Worm (Caenorhabditis elegans) whole organism, late embryonic: ENCODE results near the gene ZC302.3.

Experiments used
- ahr-1 ChIP-seq: sonication (generic microtip); optimal IDR thresholded peaks from 2 replicates; lab custom pipeline; 2016; ENCODE audit warnings: missing genetic modification characterization, missing compliant biosample characterization
- ama-1 ChIP-seq: fragments of 150-350 bp; optimal IDR thresholded peaks from 2 replicates; lab custom pipeline; 2014
- elt-4 ChIP-seq: sonication (generic microtip); optimal IDR thresholded peaks from 2 replicates; lab custom pipeline; 2016; ENCODE audit warnings: missing genetic modification characterization, missing compliant biosample characterization
- fkh-10 ChIP-seq: fragments of 150-350 bp; optimal IDR thresholded peaks from 2 replicates; lab custom pipeline; 2014; ENCODE audit warnings: missing biosample characterization, missing genetic modification reagents, missing genetic modification characterization
- npax-4 ChIP-seq: sonication (generic microtip); optimal IDR thresholded peaks from 2 replicates; lab custom pipeline; 2016; ENCODE audit warnings: missing genetic modification characterization, missing compliant biosample characterization
- odd-2 ChIP-seq: sonication (generic microtip); optimal IDR thresholded peaks from 2 replicates; lab custom pipeline; 2017; ENCODE audit warnings: antibody characterized with exemption, mild to moderate bottlenecking, missing genetic modification characterization, missing compliant biosample characterization
- pha-4 ChIP-seq: fragments of 150-350 bp; optimal IDR thresholded peaks from 2 replicates; lab custom pipeline; 2018; ENCODE audit warnings: missing biosample characterization, missing genetic modification reagents, missing genetic modification characterization
- sdc-2 ChIP-seq: sonication (generic microtip); optimal IDR thresholded peaks from 2 replicates; lab custom pipeline; 2016; ENCODE audit warnings: missing genotype, missing genetic modification characterization, missing compliant biosample characterization
- ttx-3 ChIP-seq: sonication (generic microtip); optimal IDR thresholded peaks from 2 replicates; lab custom pipeline; 2016; ENCODE audit warnings: missing genetic modification reagents, missing genetic modification characterization, missing compliant biosample characterization
- unc-86 ChIP-seq: sonication (generic microtip); optimal IDR thresholded peaks from 2 replicates; lab custom pipeline; 2016; ENCODE audit warnings: missing genetic modification characterization, missing compliant biosample characterization

DNA sequence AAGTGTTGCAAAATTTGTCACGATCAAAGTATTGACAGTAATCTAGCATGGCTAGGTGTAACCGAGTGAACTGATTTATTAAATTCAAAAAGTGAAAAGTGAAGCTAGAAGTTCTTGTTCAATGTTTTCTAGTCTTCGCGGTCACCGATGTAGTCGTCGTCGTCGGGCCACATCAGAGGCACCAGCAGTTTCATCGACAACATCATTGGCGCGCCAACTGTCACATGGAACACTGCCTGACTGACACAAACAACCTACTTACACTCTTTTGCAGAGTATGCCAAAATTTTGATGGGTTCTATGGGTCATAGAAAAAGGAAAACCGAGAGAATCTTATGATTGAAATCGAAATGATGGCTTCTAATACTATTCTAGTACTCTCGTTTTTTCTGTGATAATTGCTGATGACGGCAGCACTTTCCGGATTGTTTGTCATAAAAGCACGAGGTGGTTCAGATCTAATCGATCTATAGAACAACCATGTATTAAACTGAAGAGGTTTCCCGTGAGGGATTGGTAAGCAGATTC lies 15.8 kb downstream of the ZC302.3 start:
- TF ChIP-seq fkh-10 (GFP tag; lab: Kevin White, UChicago) (no peak), pha-4 (tag; lab: Kevin White, UChicago) (no peak), unc-86 (tag; lab: Kevin White, UChicago) (no peak), npax-4 (tag; lab: Kevin White, UChicago) (no peak), odd-2 (no peak), sdc-2 (tag; lab: Kevin White, UChicago) (no peak), ama-1 (lab: Kevin White, UChicago) (no peak), elt-4 (tag; lab: Kevin White, UChicago) (no peak), ahr-1 (tag; lab: Kevin White, UChicago) (no peak), ttx-3 (tag; lab: Kevin White, UChicago) (no peak)
